Worm (Caenorhabditis elegans): ENCODE results near the gene aat-6.
"Not testable (repeated sequence)": the region's sequence is repeated elsewhere in the genome, so short reads cannot be mapped to it uniquely, and the experiment has no call there.

Gene aat-6

ce11 chrV:11484404-11484803 is 13.9 kb upstream of the aat-6 start (continued):
- no peak for TF ChIP-seq aptf-3 (GFP tag; IDR thresholded peaks at IDR 0.05)
- TF ChIP-seq nfya-2 (GFP tag; IDR thresholded peaks at IDR 0.05) = no peak
- TF ChIP-seq F57A8.1 (GFP tag; optimal IDR thresholded peaks at IDR 0.05) = no peak
- no peak for TF ChIP-seq tlf-1 (GFP tag; optimal IDR thresholded peaks at IDR 0.05)
- peak; percentile 65 for TF ChIP-seq zfh-2 (GFP tag; conservative IDR thresholded peaks at IDR 0.05)

- TF ChIP-seq lsl-1 (GFP tag; optimal IDR thresholded peaks at IDR 0.05) = peak; percentile 62
- TF ChIP-seq madf-6 (GFP tag; IDR thresholded peaks at IDR 0.05) = peak; percentile 33; the same call in 1 of the 2 replicates
- TF ChIP-seq F33H1.4 (GFP tag; IDR thresholded peaks at IDR 0.05) = peak; percentile 68
Measured at ce11 chrV:11483580-11484092, 13.2 kb upstream of the aat-6 start, which contains the start of gene col-157. TSS of gene col-157 (plus strand) at chrV:11484042.

ce11 chrV:11480734-11481133 is 10.3 kb upstream of the aat-6 start, which contains the start of gene T11F9.14:
TSS of gene T11F9.14 (minus strand) at chrV:11480834.
- TF ChIP-seq nfya-1 (tag; optimal IDR thresholded peaks at IDR 0.05; ENCODE audit: borderline replicate concordance, insufficient read depth); madf-8 (GFP tag; conservative IDR thresholded peaks at IDR 0.05); lsy-27 (tag; optimal IDR thresholded peaks at IDR 0.05; ENCODE audit: borderline replicate concordance, insufficient read depth): not testable (repeated sequence)

- TF ChIP-seq lir-1 (GFP tag; conservative IDR thresholded peaks at IDR 0.05) (no peak), F57A8.1 (GFP tag; optimal IDR thresholded peaks at IDR 0.05) (no peak), ztf-28 (GFP tag; IDR thresholded peaks at IDR 0.05) (no peak), C17E4.6 (GFP tag; IDR thresholded peaks at IDR 0.05) (no peak), tlf-1 (GFP tag; optimal IDR thresholded peaks at IDR 0.05) (no peak), lin-26 (GFP tag; IDR thresholded peaks at IDR 0.05) (no peak), F10E7.11 (tag; optimal IDR thresholded peaks at IDR 0.05) (no peak), pha-4 (tag; optimal IDR thresholded peaks at IDR 0.05) (no peak)
Measured at ce11 chrV:11479406-11479805, 8.9 kb upstream of the aat-6 start, which contains the start of gene T11F9.22. TSS of gene T11F9.22 (plus strand) at chrV:11479706.

ce11 chrV:11478028-11478427 is 7.6 kb upstream of the aat-6 start:
- TF ChIP-seq dox-1 (GFP tag; IDR thresholded peaks at IDR 0.05) (peak; percentile 66), ekl-4 (GFP tag; IDR thresholded peaks at IDR 0.05) (0 out of 2 replicates have a peak, but pooled peaks have one; percentile 62), xnd-1 (tag; optimal IDR thresholded peaks at IDR 0.05) (peak; percentile 12), tbp1 (GFP tag; optimal IDR thresholded peaks at IDR 0.05) (peak; percentile 53), lsl-1 (GFP tag; optimal IDR thresholded peaks at IDR 0.05) (peak; percentile 31), rcor-1 (GFP tag; IDR thresholded peaks at IDR 0.05) (peak; percentile 33; the same call in 1 of the 2 replicates), hmg-1.2 (GFP tag; IDR thresholded peaks at IDR 0.05) (peak; percentile 54), snpc-3.4 (tag; optimal IDR thresholded peaks at IDR 0.05) (peak; percentile 47), snpc-4 (GFP tag; optimal IDR thresholded peaks at IDR 0.05) (peak; percentile 76), snpc-4 (tag; optimal IDR thresholded peaks at IDR 0.05) (peak; percentile 56 to 92 (median 84)), F39B2.1 (GFP tag; IDR thresholded peaks at IDR 0.05) (peak; percentile 8; the same call in 1 of the 2 replicates), attf-6 (GFP tag; IDR thresholded peaks at IDR 0.05) (peak; percentile 49; the same call in 1 of the 2 replicates), B0336.3 (GFP tag; IDR thresholded peaks at IDR 0.05) (peak; percentile 46; the same call in 1 of the 2 replicates), snpc-1.1 (tag; optimal IDR thresholded peaks at IDR 0.05; ENCODE audit: insufficient read depth) (peak; percentile 91), D2030.7 (GFP tag; IDR thresholded peaks at IDR 0.05) (peak; percentile 81), F33H1.4 (GFP tag; IDR thresholded peaks at IDR 0.05) (peak; percentile 26), madf-8 (GFP tag; conservative IDR thresholded peaks at IDR 0.05) (peak; percentile 35; the same call in 1 of the 2 replicates), F49E8.2 (tag; optimal IDR thresholded peaks at IDR 0.05; ENCODE audit: insufficient read depth) (peak; percentile 33), efl-1 (GFP tag; optimal IDR thresholded peaks at IDR 0.05) (peak; percentile 0)

Measured in whole organism, young adult.